Fruit fly (Drosophila melanogaster): Measurements from ENCODE around the gene Zasp67.
A peak's percentile ranks its signal among the peaks of the same experiment; 100 is the strongest.

Gene Zasp67

DNA sequence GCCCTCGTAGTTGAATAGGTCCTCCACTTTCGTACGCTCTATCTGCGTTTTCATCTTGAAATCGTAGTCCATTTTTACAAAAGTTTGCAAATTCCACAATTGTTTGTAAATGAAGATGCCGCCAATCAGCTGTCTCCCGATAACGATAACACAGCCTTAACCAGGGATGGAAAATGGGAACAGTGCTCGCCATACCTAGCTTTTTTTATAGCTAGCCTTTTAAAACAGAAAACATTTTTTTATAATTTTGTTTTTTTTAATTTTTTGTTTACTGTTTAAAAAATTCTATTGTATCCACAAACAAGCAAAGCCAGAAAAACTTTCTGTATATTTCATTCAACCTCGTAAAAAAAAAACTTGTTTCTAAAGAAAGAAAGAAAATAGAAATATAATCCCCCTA, 41.0 kb upstream of the Zasp67 start, which contains the start of gene Cdk8 (continued):
- TF ChIP-seq BEAF-32 (GFP tag; optimal IDR thresholded peaks at IDR 0.05): peak; percentile 18
- TF ChIP-seq CG6272 (GFP tag; IDR thresholded peaks at IDR 0.05): no peak
- TF ChIP-seq cato (GFP tag; optimal IDR thresholded peaks at IDR 0.05; ENCODE audit: borderline replicate concordance): no peak
- no peak for TF ChIP-seq Atf3 (GFP tag; optimal IDR thresholded peaks at IDR 0.05)
- TF ChIP-seq nerfin-1 (tag; optimal IDR thresholded peaks at IDR 0.05): peak; percentile 15
- TF ChIP-seq Bteb2 (GFP tag; optimal IDR thresholded peaks at IDR 0.05): peak; percentile 34
- TF ChIP-seq H15 (GFP tag; IDR thresholded peaks at IDR 0.05): no peak
- peak; percentile 77 for TF ChIP-seq slbo (GFP tag; IDR thresholded peaks at IDR 0.05)
- TF ChIP-seq CG18764 (GFP tag; optimal IDR thresholded peaks at IDR 0.05): peak; percentile 26
- TF ChIP-seq Xbp1 (GFP tag; optimal IDR thresholded peaks at IDR 0.05): peak; percentile 41
- peak; percentile 33 for TF ChIP-seq sug (tag; optimal IDR thresholded peaks at IDR 0.05)
- no peak for TF ChIP-seq az2 (GFP tag; optimal IDR thresholded peaks at IDR 0.05)
- peak; percentile 49 for TF ChIP-seq CHES-1-like (GFP tag; optimal IDR thresholded peaks at IDR 0.05)
- no peak for TF ChIP-seq Mes4 (GFP tag; optimal IDR thresholded peaks at IDR 0.05)
- TF ChIP-seq dpn (GFP tag; optimal IDR thresholded peaks at IDR 0.05): peak in 1 of 2 experiments; percentile 57
- TF ChIP-seq CoRest (tag; optimal IDR thresholded peaks at IDR 0.05): peak; percentile 40
- no peak for TF ChIP-seq Dad (GFP tag; optimal IDR thresholded peaks at IDR 0.05)
- TF ChIP-seq CG15696 (tag; optimal IDR thresholded peaks at IDR 0.05): peak; percentile 13
- TF ChIP-seq jing (GFP tag; optimal IDR thresholded peaks at IDR 0.05): no peak
- peak; percentile 44 for TF ChIP-seq Fer3 (tag; optimal IDR thresholded peaks at IDR 0.05)
- TF ChIP-seq tll (GFP tag; optimal IDR thresholded peaks at IDR 0.05): no peak
- no peak for TF ChIP-seq Neu2 (GFP tag; optimal IDR thresholded peaks at IDR 0.05; ENCODE audit: borderline replicate concordance)
- TF ChIP-seq Dref (GFP tag; IDR thresholded peaks at IDR 0.05): peak; percentile 72
- TF ChIP-seq CG13296 (GFP tag; optimal IDR thresholded peaks at IDR 0.05): peak; percentile 40
- no peak for TF ChIP-seq CG4282 (GFP tag; optimal IDR thresholded peaks at IDR 0.05)
- TF ChIP-seq zen (tag; optimal IDR thresholded peaks at IDR 0.05): no peak
- no peak for TF ChIP-seq CG7372 (GFP tag; IDR thresholded peaks at IDR 0.05)
- TF ChIP-seq CG17829 (tag; optimal IDR thresholded peaks at IDR 0.05): peak; percentile 58
- TF ChIP-seq Dek (tag; optimal IDR thresholded peaks at IDR 0.05): peak; percentile 24
- no peak for TF ChIP-seq jumu (GFP tag; optimal IDR thresholded peaks at IDR 0.05)
- peak; percentile 8 for TF ChIP-seq vfl (GFP tag; optimal IDR thresholded peaks at IDR 0.05)
- TF ChIP-seq Gsc (GFP tag; IDR thresholded peaks at IDR 0.05): no peak
- TF ChIP-seq CG3995 (GFP tag; optimal IDR thresholded peaks at IDR 0.05): no peak
- no peak for TF ChIP-seq ssp (GFP tag; IDR thresholded peaks at IDR 0.05)
- peak; percentile 41 for TF ChIP-seq pho (GFP tag; optimal IDR thresholded peaks at IDR 0.05)
- TF ChIP-seq CG31441 (GFP tag; IDR thresholded peaks at IDR 0.05): no peak; the same call in 1 of the 2 replicates
- TF ChIP-seq CG18619 (GFP tag; optimal IDR thresholded peaks at IDR 0.05): no peak
- TF ChIP-seq CG9932 (GFP tag; IDR thresholded peaks at IDR 0.05): peak; percentile 77
- no peak for TF ChIP-seq BtbVII (GFP tag; optimal IDR thresholded peaks at IDR 0.05)
- 0 out of 2 replicates have a peak, but pooled peaks have one; percentile 19 for TF ChIP-seq wdn (GFP tag; IDR thresholded peaks at IDR 0.05)
- 0 out of 3 replicates have a peak, but pooled peaks have one; percentile 28 for TF ChIP-seq CG17361 (GFP tag; IDR thresholded peaks at IDR 0.05)
- TF ChIP-seq D19A (tag; optimal IDR thresholded peaks at IDR 0.05): no peak
- TF ChIP-seq al (GFP tag; IDR thresholded peaks at IDR 0.05): no peak
- TF ChIP-seq CG13123 (GFP tag; optimal IDR thresholded peaks at IDR 0.05): no peak
- TF ChIP-seq chn (GFP tag; optimal IDR thresholded peaks at IDR 0.05): peak; percentile 9
- TF ChIP-seq Sry-β (GFP tag; optimal IDR thresholded peaks at IDR 0.05): peak; percentile 92
- peak; percentile 21 for TF ChIP-seq tin (GFP tag; optimal IDR thresholded peaks at IDR 0.05)
- no peak for TF ChIP-seq CG6654 (GFP tag; optimal IDR thresholded peaks at IDR 0.05)
- TF ChIP-seq CG4617 (GFP tag; optimal IDR thresholded peaks at IDR 0.05; ENCODE audit: borderline replicate concordance): peak; percentile 4
- peak; percentile 34 for TF ChIP-seq CG9817 (tag; optimal IDR thresholded peaks at IDR 0.05)
- peak; percentile 13 for TF ChIP-seq Chrac-16 (GFP tag; optimal IDR thresholded peaks at IDR 0.05)

Measured in whole organism, embryonic.